Worm (Caenorhabditis elegans) whole organism, L1 larva: ENCODE measurements around the gene nrsn-1.

ENCODE experiments used
- C04F5.9 ChIP-seq: sonication (generic microtip); optimal IDR thresholded peaks from 2 replicates; lab custom pipeline; 2016; ENCODE audit warnings: missing genetic modification characterization, missing compliant biosample characterization
- C16A3.4 ChIP-seq: fragments of 150-350 bp; optimal IDR thresholded peaks from 2 replicates; lab custom pipeline; 2014; ENCODE audit warnings: missing biosample characterization, missing genetic modification characterization
- C34B4.2 ChIP-seq: sonication (generic microtip); optimal IDR thresholded peaks from 2 replicates; lab custom pipeline; 2017; ENCODE audit warnings: mild to moderate bottlenecking, missing genetic modification characterization, missing compliant biosample characterization
- F16B12.6 ChIP-seq: fragments of 150-350 bp; optimal IDR thresholded peaks from 2 replicates; lab custom pipeline; 2014; ENCODE audit warnings: missing biosample characterization, missing genetic modification characterization
- aha-1 ChIP-seq: fragments of 150-350 bp; optimal IDR thresholded peaks from 2 replicates; lab custom pipeline; 2014; ENCODE audit warnings: missing biosample characterization, missing genetic modification characterization
- blmp-1 ChIP-seq: fragments of 150-350 bp; optimal IDR thresholded peaks from 2 replicates; lab custom pipeline; 2014; ENCODE audit warnings: missing biosample characterization, missing genetic modification characterization
- ces-1 ChIP-seq: fragments of 150-350 bp; optimal IDR thresholded peaks from 2 replicates; lab custom pipeline; 2014; ENCODE audit warnings: missing biosample characterization, missing genetic modification reagents, missing genetic modification characterization
- dpl-1 ChIP-seq, 3 experiments: fragments of 150-350 bp in 2 of 3; sonication (generic microtip) in 1 of 3; optimal IDR thresholded peaks; 2 replicates each; lab custom pipeline; 2014 to 2017; ENCODE audit warnings: missing biosample characterization in 3 of 3, missing genetic modification characterization in 3 of 3, missing genetic modification reagents in 3 of 3
- dsc-1 ChIP-seq: sonication (generic microtip); optimal IDR thresholded peaks from 2 replicates; lab custom pipeline; 2016; ENCODE audit warnings: mild to moderate bottlenecking, missing genetic modification characterization, missing compliant biosample characterization
- efl-3 ChIP-seq: fragments of 200-800 bp; sonication (Bioruptor generic); optimal IDR thresholded peaks from 2 replicates; lab custom pipeline; 2018; ENCODE audit warnings: mild to moderate bottlenecking, missing genetic modification characterization, missing compliant biosample characterization
- egl-27 ChIP-seq, 2 experiments: fragments of 150-350 bp in 1 of 2; sonication (generic microtip); optimal IDR thresholded peaks; 3 replicates each; lab custom pipeline; 2017 to 2018; ENCODE audit warnings: missing biosample characterization in 2 of 2, missing genetic modification characterization in 2 of 2, missing genetic modification reagents in 2 of 2
- grh-1 ChIP-seq: fragments of 200-800 bp; sonication (Bioruptor generic); IDR thresholded peaks from 2 replicates; pipeline ENCODE4 v1.3.6; 2022; ENCODE audit warnings: missing genetic modification reagents, missing genetic modification characterization, missing compliant biosample characterization
- hlh-4 ChIP-seq: sonication (generic microtip); optimal IDR thresholded peaks from 2 replicates; lab custom pipeline; 2016; ENCODE audit warnings: mild to moderate bottlenecking, missing genetic modification characterization, missing compliant biosample characterization
- lin-35 ChIP-seq, 2 experiments: fragments of 150-350 bp; optimal IDR thresholded peaks; 2 replicates each; lab custom pipeline; 2014; ENCODE audit warnings: missing biosample characterization in 2 of 2, missing genetic modification characterization in 2 of 2, missing genetic modification reagents in 2 of 2
- lin-39 ChIP-seq: fragments of 150-350 bp; optimal IDR thresholded peaks from 2 replicates; lab custom pipeline; 2014; ENCODE audit warnings: missing biosample characterization, missing genetic modification reagents, missing genetic modification characterization
- mef-2 ChIP-seq: fragments of 150-350 bp; optimal IDR thresholded peaks from 2 replicates; lab custom pipeline; 2014; ENCODE audit warnings: missing biosample characterization, missing genetic modification characterization
- mep-1 ChIP-seq: fragments of 150-350 bp; optimal IDR thresholded peaks from 2 replicates; lab custom pipeline; 2014; ENCODE audit warnings: missing biosample characterization, missing genetic modification characterization
- nhr-11 ChIP-seq: fragments of 150-350 bp; optimal IDR thresholded peaks from 2 replicates; lab custom pipeline; 2014; ENCODE audit warnings: missing biosample characterization, missing genetic modification characterization
- nhr-12 ChIP-seq: sonication (generic microtip); optimal IDR thresholded peaks from 2 replicates; lab custom pipeline; 2017; ENCODE audit warnings: missing biosample characterization, missing genetic modification characterization
- nhr-19 ChIP-seq: fragments of 200-800 bp; sonication (Bioruptor generic); conservative IDR thresholded peaks from 2 replicates; pipeline ENCODE4 v1.3.6; 2022; ENCODE audit warnings: missing genetic modification characterization, missing compliant biosample characterization
- nhr-20 ChIP-seq: sonication (generic microtip); optimal IDR thresholded peaks from 2 replicates; lab custom pipeline; 2016; ENCODE audit warnings: mild to moderate bottlenecking, missing genetic modification characterization, missing compliant biosample characterization
- nhr-237 ChIP-seq: fragments of 150-350 bp; optimal IDR thresholded peaks from 2 replicates; lab custom pipeline; 2014; ENCODE audit warnings: missing biosample characterization, missing genetic modification characterization
- nhr-28 ChIP-seq: fragments of 150-350 bp; optimal IDR thresholded peaks from 2 replicates; lab custom pipeline; 2014; ENCODE audit warnings: missing biosample characterization, missing genetic modification characterization
- nhr-47 ChIP-seq: sonication (generic microtip); optimal IDR thresholded peaks from 2 replicates; lab custom pipeline; 2016; ENCODE audit warnings: mild to moderate bottlenecking, missing genetic modification characterization, moderate library complexity, missing compliant biosample characterization
- nhr-77 ChIP-seq: fragments of 150-350 bp; optimal IDR thresholded peaks from 2 replicates; lab custom pipeline; 2014; ENCODE audit warnings: missing biosample characterization, missing genetic modification characterization
- nhr-84 ChIP-seq: sonication (generic microtip); optimal IDR thresholded peaks from 2 replicates; lab custom pipeline; 2017; ENCODE audit warnings: missing biosample characterization, missing genetic modification characterization
- nhr-85 ChIP-seq: sonication (generic microtip); peaks from one replicate; lab custom pipeline; 2016; ENCODE audit warnings: missing genetic modification characterization, inconsistent platforms, missing compliant biosample characterization
- pag-3 ChIP-seq: sonication (generic microtip); optimal IDR thresholded peaks from 2 replicates; lab custom pipeline; 2017; ENCODE audit warnings: missing genetic modification characterization, mild to moderate bottlenecking, missing compliant biosample characterization, antibody characterized with exemption, borderline replicate concordance; ENCODE audit not compliant: insufficient read depth
- pax-3 ChIP-seq: fragments of 200-800 bp; sonication (Bioruptor generic); optimal IDR thresholded peaks from 2 replicates; lab custom pipeline; 2018; ENCODE audit warnings: mild to moderate bottlenecking, missing genetic modification characterization, moderate library complexity, missing compliant biosample characterization
- pqm-1 ChIP-seq: sonication (generic microtip); optimal IDR thresholded peaks from 3 replicates; lab custom pipeline; 2017; ENCODE audit warnings: missing biosample characterization, missing genetic modification characterization
- rnt-1 ChIP-seq: sonication (generic microtip); optimal IDR thresholded peaks from 2 replicates; lab custom pipeline; 2016; ENCODE audit warnings: mild to moderate bottlenecking, missing genetic modification characterization, moderate library complexity, missing compliant biosample characterization
- snpc-4 ChIP-seq: fragments of 150-350 bp; optimal IDR thresholded peaks from 2 replicates; lab custom pipeline; 2014; ENCODE audit warnings: missing biosample characterization, missing genetic modification characterization
- snu-23 ChIP-seq: sonication (generic microtip); optimal IDR thresholded peaks from 2 replicates; lab custom pipeline; 2016; ENCODE audit warnings: missing genetic modification characterization, missing compliant biosample characterization
- sox-4 ChIP-seq: sonication (generic microtip); optimal IDR thresholded peaks from 2 replicates; lab custom pipeline; 2016; ENCODE audit warnings: missing genetic modification characterization, missing compliant biosample characterization
- sptf-1 ChIP-seq: fragments of 150-350 bp; optimal IDR thresholded peaks from 2 replicates; lab custom pipeline; 2014; ENCODE audit warnings: missing biosample characterization, missing genetic modification characterization
- unc-130 ChIP-seq: fragments of 150-350 bp; optimal IDR thresholded peaks from 2 replicates; lab custom pipeline; 2017; ENCODE audit warnings: missing biosample characterization, missing genetic modification characterization, inconsistent platforms
- unc-86 ChIP-seq: sonication (generic microtip); optimal IDR thresholded peaks from 2 replicates; lab custom pipeline; 2016; ENCODE audit warnings: missing genetic modification characterization, missing compliant biosample characterization
- vab-15 ChIP-seq: sonication (generic microtip); optimal IDR thresholded peaks from 2 replicates; lab custom pipeline; 2017; ENCODE audit warnings: missing genotype, mild to moderate bottlenecking, missing genetic modification characterization, missing compliant biosample characterization
- xbp-1 ChIP-seq: sonication (generic microtip); optimal IDR thresholded peaks from 2 replicates; lab custom pipeline; 2016; ENCODE audit warnings: missing genetic modification characterization, missing compliant biosample characterization
- zip-4 ChIP-seq: fragments of 200-800 bp; sonication (Bioruptor generic); optimal IDR thresholded peaks from 2 replicates; lab custom pipeline; 2018; ENCODE audit warnings: mild to moderate bottlenecking, missing genetic modification characterization, moderate library complexity, missing compliant biosample characterization
- ztf-4 ChIP-seq: fragments of 150-350 bp; optimal IDR thresholded peaks from 2 replicates; lab custom pipeline; 2014; ENCODE audit warnings: missing biosample characterization, missing genetic modification characterization

The nrsn-1 gene

DNA sequence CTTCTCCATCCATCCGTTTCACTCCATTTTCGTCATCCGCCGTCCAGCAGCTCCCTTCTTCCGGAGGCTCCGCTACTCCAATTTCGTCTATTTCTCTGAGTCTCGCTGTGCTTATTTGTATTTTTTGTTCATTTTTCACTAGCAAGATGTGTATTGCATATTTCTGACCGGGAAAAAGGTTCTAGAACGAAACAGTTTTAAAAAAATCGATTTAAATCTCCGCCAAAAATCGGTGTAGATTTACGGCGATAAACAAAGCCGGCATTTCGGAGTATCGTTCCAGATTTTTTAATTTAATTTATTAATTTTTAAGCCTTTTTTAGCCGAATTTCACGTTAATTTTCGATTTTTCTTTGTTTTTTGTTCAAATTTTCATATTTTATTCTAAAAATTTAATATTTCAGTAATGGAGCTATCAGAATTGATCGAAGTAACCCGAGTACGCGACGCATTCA, 27.4 kb upstream of the nrsn-1 start, which contains the start of gene mtm-9 (continued):
- TF ChIP-seq rnt-1 (no peak), snu-23 (GFP tag; lab: Kevin White, UChicago) (peak; percentile 57), unc-130 (tag; lab: Kevin White, UChicago) (peak; percentile 28), F16B12.6 (no peak), pax-3 (tag; lab: Kevin White, UChicago) (no peak), pqm-1 (tag; lab: Kevin White, UChicago) (no peak), nhr-28 (tag; lab: Kevin White, UChicago) (no peak), aha-1 (tag; lab: Kevin White, UChicago) (no peak), C04F5.9 (tag; lab: Kevin White, UChicago) (no peak), egl-27 (tag; optimal IDR thresholded peaks at IDR 0.05; lab: Kevin White, UChicago) (no peak), snpc-4 (no peak), nhr-85 (tag; lab: Kevin White, UChicago) (no peak), nhr-11 (tag; lab: Kevin White, UChicago) (no peak), sox-4 (no peak), nhr-19 (GFP tag; lab: Robert Waterston, UW) (peak; percentile 32; the same call in 1 of the 2 replicates), zip-4 (GFP tag; lab: Kevin White, UChicago) (no peak), lin-39 (no peak), C16A3.4 (peak; percentile 43), pag-3 (no peak), ztf-4 (no peak), mep-1 (tag; lab: Kevin White, UChicago) (peak; percentile 42), xbp-1 (tag; lab: Kevin White, UChicago) (peak; percentile 22), sptf-1 (tag; lab: Kevin White, UChicago) (no peak), grh-1 (GFP tag; lab: Robert Waterston, UW) (no peak), nhr-77 (peak; percentile 17), mef-2 (tag; lab: Kevin White, UChicago) (no peak), C34B4.2 (tag; lab: Kevin White, UChicago) (no peak), unc-86 (tag; lab: Kevin White, UChicago) (no peak), nhr-12 (tag; lab: Kevin White, UChicago) (no peak), hlh-4 (tag; lab: Kevin White, UChicago) (no peak), dpl-1 (GFP tag; optimal IDR thresholded peaks at IDR 0.05; lab: Kevin White, UChicago) (peak; percentile 91 to 94 (median 93)), ces-1 (GFP tag; lab: Kevin White, UChicago) (no peak), nhr-237 (tag; lab: Kevin White, UChicago) (no peak), nhr-84 (tag; lab: Kevin White, UChicago) (no peak), vab-15 (no peak)

ce11 chrV:3739302-3739701, 23.5 kb upstream of the nrsn-1 start, which contains the start of gene hpo-36:
TSS of gene hpo-36 (minus strand) at chrV:3739402.
- no peak for TF ChIP-seq nhr-84 (tag; lab: Kevin White, UChicago)
- TF ChIP-seq mep-1 (tag; lab: Kevin White, UChicago) = no peak
- no peak for TF ChIP-seq lin-35 (GFP tag; optimal IDR thresholded peaks at IDR 0.05; lab: Kevin White, UChicago)
- no peak for TF ChIP-seq efl-3 (GFP tag; lab: Kevin White, UChicago)
- TF ChIP-seq dsc-1 (tag; lab: Kevin White, UChicago) = no peak
- no peak for TF ChIP-seq nhr-20 (tag; lab: Kevin White, UChicago)
- no peak for TF ChIP-seq nhr-47 (tag; lab: Kevin White, UChicago)
- TF ChIP-seq snu-23 (GFP tag; lab: Kevin White, UChicago) = no peak

ce11 chrV:3738409-3738808, 22.6 kb upstream of the nrsn-1 start:
- TF ChIP-seq blmp-1 (peak; percentile 95), dpl-1 (GFP tag; optimal IDR thresholded peaks at IDR 0.05; lab: Kevin White, UChicago) (no peak)
